Worm (Caenorhabditis elegans): Measurements from ENCODE around the gene R13A5.10.

Gene R13A5.10

ce11 chrIII:7570083-7570695 is 12.6 kb downstream of the R13A5.10 start, which contains the start of gene R13A5.7 (continued):
- TF ChIP-seq unc-98 (GFP tag; IDR thresholded peaks at IDR 0.05), result no peak
- TF ChIP-seq F16B12.6 (tag; optimal IDR thresholded peaks at IDR 0.05), result peak; percentile 57
- peak; percentile 89 for TF ChIP-seq nhr-71 (tag; optimal IDR thresholded peaks at IDR 0.05)
- TF ChIP-seq efl-3 (GFP tag; optimal IDR thresholded peaks at IDR 0.05), result no peak
- TF ChIP-seq nhr-28 (tag; optimal IDR thresholded peaks at IDR 0.05), result no peak
- peak; percentile 84 for TF ChIP-seq nhr-47 (tag; optimal IDR thresholded peaks at IDR 0.05)
- peak; percentile 39 for TF ChIP-seq elt-2 (tag; optimal IDR thresholded peaks at IDR 0.05)
- TF ChIP-seq aly-2 (tag; optimal IDR thresholded peaks at IDR 0.05), result no peak
- no peak for TF ChIP-seq ceh-8 (GFP tag; optimal IDR thresholded peaks at IDR 0.05)
- no peak for TF ChIP-seq ama-1 (optimal IDR thresholded peaks at IDR 0.05)
- peak in 1 of 2 experiments; percentile 9 for TF ChIP-seq ztf-11 (tag; optimal IDR thresholded peaks at IDR 0.05)
- peak; percentile 57; the same call in 1 of the 2 replicates for TF ChIP-seq mab-9 (GFP tag; IDR thresholded peaks at IDR 0.05)
- TF ChIP-seq fkh-4 (tag; optimal IDR thresholded peaks at IDR 0.05; ENCODE audit: borderline replicate concordance), result no peak
- TF ChIP-seq aha-1 (tag; optimal IDR thresholded peaks at IDR 0.05), result no peak
- TF ChIP-seq ces-1 (GFP tag; optimal IDR thresholded peaks at IDR 0.05), result peak; percentile 18
- TF ChIP-seq fkh-10 (GFP tag; optimal IDR thresholded peaks at IDR 0.05), result peak; percentile 40
- TF ChIP-seq pax-3 (tag; optimal IDR thresholded peaks at IDR 0.05), result peak; percentile 48
- peak; percentile 58 for TF ChIP-seq irx-1 (tag; optimal IDR thresholded peaks at IDR 0.05)
- TF ChIP-seq blmp-1 (tag; optimal IDR thresholded peaks at IDR 0.05), result peak; percentile 58
- peak; percentile 48 for TF ChIP-seq lir-3 (tag; optimal IDR thresholded peaks at IDR 0.05; ENCODE audit: poor library complexity)
- no peak for TF ChIP-seq lin-39 (tag; optimal IDR thresholded peaks at IDR 0.05)
- peak; percentile 25 to 61 for TF ChIP-seq egl-27 (tag; optimal IDR thresholded peaks at IDR 0.05)
- peak; percentile 22 for TF ChIP-seq skn-1 (tag; optimal IDR thresholded peaks at IDR 0.05)
- no peak for TF ChIP-seq ceh-88 (GFP tag; IDR thresholded peaks at IDR 0.05)
- TF ChIP-seq dsc-1 (tag; optimal IDR thresholded peaks at IDR 0.05), result peak; percentile 59
- TF ChIP-seq C34B4.2 (tag; optimal IDR thresholded peaks at IDR 0.05), result no peak
- no peak for TF ChIP-seq unc-62 (GFP tag; optimal IDR thresholded peaks at IDR 0.05)
- peak; percentile 47 for TF ChIP-seq fos-1 (tag; optimal IDR thresholded peaks at IDR 0.05)
- no peak for TF ChIP-seq pqm-1 (tag; optimal IDR thresholded peaks at IDR 0.05)
- TF ChIP-seq lin-14 (GFP tag; optimal IDR thresholded peaks at IDR 0.05), result peak; percentile 97
- TF ChIP-seq snpc-4 (tag; optimal IDR thresholded peaks at IDR 0.05), result peak; percentile 72
- TF ChIP-seq unc-86 (tag; optimal IDR thresholded peaks at IDR 0.05), result peak; percentile 73
- peak; percentile 82 for TF ChIP-seq nhr-85 (tag)
- TF ChIP-seq unc-130 (tag; optimal IDR thresholded peaks at IDR 0.05), result no peak
- TF ChIP-seq tbx-2 (tag; optimal IDR thresholded peaks at IDR 0.05), result peak; percentile 77
- peak; percentile 10 for TF ChIP-seq sox-4 (tag; optimal IDR thresholded peaks at IDR 0.05)

- peak; percentile 6 for TF ChIP-seq pag-3 (tag; optimal IDR thresholded peaks at IDR 0.05; ENCODE audit: borderline replicate concordance, insufficient read depth)
- no peak for TF ChIP-seq nhr-20 (tag; optimal IDR thresholded peaks at IDR 0.05)
- no peak for TF ChIP-seq snu-23 (GFP tag; optimal IDR thresholded peaks at IDR 0.05)
- TF ChIP-seq elt-3 (tag; optimal IDR thresholded peaks at IDR 0.05), result peak in 2 of 6 experiments; percentile 28 to 60
- peak; percentile 28 for TF ChIP-seq lin-14 (GFP tag; optimal IDR thresholded peaks at IDR 0.05)
- TF ChIP-seq nhr-85 (tag), result peak; percentile 60
Measured at ce11 chrIII:7566098-7566497, 16.7 kb downstream of the R13A5.10 start, which contains the start of gene ttr-32. ttr-32 (plus strand) TSS chrIII:7566411.

- TF ChIP-seq efl-3 (GFP tag; optimal IDR thresholded peaks at IDR 0.05) (no peak), mep-1 (tag; optimal IDR thresholded peaks at IDR 0.05) (no peak), pag-3 (tag; optimal IDR thresholded peaks at IDR 0.05; ENCODE audit: borderline replicate concordance, insufficient read depth) (no peak), sox-4 (tag; optimal IDR thresholded peaks at IDR 0.05) (no peak), sup-37 (GFP tag; optimal IDR thresholded peaks at IDR 0.05) (no peak), blmp-1 (tag; optimal IDR thresholded peaks at IDR 0.05) (no peak), zag-1 (tag; optimal IDR thresholded peaks at IDR 0.05) (no peak), ztf-11 (tag; optimal IDR thresholded peaks at IDR 0.05) (no peak), nhr-84 (tag; optimal IDR thresholded peaks at IDR 0.05) (no peak), rnt-1 (tag; optimal IDR thresholded peaks at IDR 0.05) (no peak)
Measured at ce11 chrIII:7565247-7565646, 17.5 kb downstream of the R13A5.10 start, which contains the start of gene ttr-8. ttr-8 (minus strand) TSS chrIII:7565347.

All from whole organism, L1 larva.